Fruit fly (Drosophila melanogaster) whole organism, embryonic: ENCODE data around the gene pdm2.

Experiments used
- CG10147 ChIP-seq: fragments of 200-800 bp; sonication (Bioruptor generic); optimal IDR thresholded peaks from 2 replicates; lab custom pipeline; 2019; ENCODE audit warnings: missing biosample characterization, mild to moderate bottlenecking, missing genetic modification characterization, moderate library complexity
- CG10209 ChIP-seq: fragments of 200-800 bp; sonication (Bioruptor generic); optimal IDR thresholded peaks from 3 replicates; lab custom pipeline; 2017; ENCODE audit warnings: missing biosample characterization, mild to moderate bottlenecking, missing genetic modification characterization, missing genetic modification reagents
- CG1024 ChIP-seq: fragments of 200-800 bp; sonication (Bioruptor generic); IDR thresholded peaks from 2 replicates; pipeline ENCODE4 v1.3.6; 2022; ENCODE audit warnings: missing biosample characterization, missing genetic modification characterization
- CG11093 ChIP-seq: fragments of 200-800 bp; sonication (Bioruptor generic); IDR thresholded peaks from 3 replicates; pipeline ENCODE4 v1.3.6; 2022; ENCODE audit warnings: missing biosample characterization, missing genetic modification characterization
- CG11504 ChIP-seq: fragments of 200-800 bp; sonication (Bioruptor generic); optimal IDR thresholded peaks from 3 replicates; lab custom pipeline; 2019; ENCODE audit warnings: missing biosample characterization, mild to moderate bottlenecking, missing genetic modification characterization, moderate library complexity
- CG11560 ChIP-seq: fragments of 200-800 bp; sonication (Bioruptor generic); IDR thresholded peaks from 3 replicates; pipeline ENCODE4 v1.3.6; 2022; ENCODE audit warnings: missing biosample characterization, missing genetic modification characterization
- CG12391 ChIP-seq: fragments of 200-800 bp; sonication (Bioruptor generic); optimal IDR thresholded peaks from 3 replicates; lab custom pipeline; 2018; ENCODE audit warnings: missing biosample characterization, mild to moderate bottlenecking, missing genetic modification characterization, moderate library complexity
- CG13287 ChIP-seq: fragments of 200-800 bp; sonication (Bioruptor generic); IDR thresholded peaks from 2 replicates; pipeline ENCODE4 v1.3.6; 2022; ENCODE audit warnings: missing biosample characterization, missing genetic modification characterization; ENCODE audit not compliant: partially characterized antibody
- CG13424 ChIP-seq: fragments of 200-800 bp; sonication (Bioruptor generic); optimal IDR thresholded peaks from 2 replicates; lab custom pipeline; 2019; ENCODE audit warnings: missing biosample characterization, mild to moderate bottlenecking, missing genetic modification characterization, moderate library complexity
- CG13894 ChIP-seq: fragments of 200-800 bp; sonication (Bioruptor generic); optimal IDR thresholded peaks from 3 replicates; lab custom pipeline; 2018; ENCODE audit warnings: missing biosample characterization, mild to moderate bottlenecking, missing genetic modification characterization, moderate library complexity
- CG15073 ChIP-seq: fragments of 200-800 bp; sonication (Bioruptor generic); optimal IDR thresholded peaks from 2 replicates; lab custom pipeline; 2016; ENCODE audit warnings: missing biosample characterization, missing genetic modification characterization
- CG15479 ChIP-seq: fragments of 200-800 bp; sonication (Bioruptor generic); optimal IDR thresholded peaks from 3 replicates; lab custom pipeline; 2019; ENCODE audit warnings: missing biosample characterization, mild to moderate bottlenecking, missing genetic modification characterization, moderate library complexity
- CG17186 ChIP-seq: fragments of 200-800 bp; sonication (Bioruptor generic); optimal IDR thresholded peaks from 3 replicates; lab custom pipeline; 2017; ENCODE audit warnings: missing biosample characterization, missing genetic modification reagents, missing genetic modification characterization
- CG17359 ChIP-seq: fragments of 200-800 bp; sonication (Bioruptor generic); optimal IDR thresholded peaks from 3 replicates; lab custom pipeline; 2018; ENCODE audit warnings: missing biosample characterization, mild to moderate bottlenecking, missing genetic modification characterization, moderate library complexity
- CG17612 ChIP-seq: fragments of 200-800 bp; sonication (Bioruptor generic); IDR thresholded peaks from 2 replicates; pipeline ENCODE4 v1.3.6; 2022; ENCODE audit warnings: missing biosample characterization, missing genetic modification characterization
- CG2116 ChIP-seq: fragments of 200-800 bp; sonication (Bioruptor generic); optimal IDR thresholded peaks from 3 replicates; lab custom pipeline; 2018; ENCODE audit warnings: missing biosample characterization, mild to moderate bottlenecking, missing genetic modification characterization
- CG31224 ChIP-seq: fragments of 200-800 bp; sonication (Bioruptor generic); IDR thresholded peaks from 2 replicates; pipeline ENCODE4 v1.3.6; 2022; ENCODE audit warnings: missing biosample characterization, missing genetic modification characterization
- CG42726 ChIP-seq: fragments of 200-800 bp; sonication (Bioruptor generic); IDR thresholded peaks from 2 replicates; pipeline ENCODE4 v1.3.6; 2022; ENCODE audit warnings: missing biosample characterization, missing genetic modification characterization; ENCODE audit not compliant: partially characterized antibody
- CG4328 ChIP-seq: fragments of 200-800 bp; sonication (Bioruptor generic); optimal IDR thresholded peaks from 3 replicates; lab custom pipeline; 2017; ENCODE audit warnings: missing biosample characterization, missing genetic modification reagents, missing genetic modification characterization
- CG4617 ChIP-seq: fragments of 200-800 bp; sonication (Bioruptor generic); optimal IDR thresholded peaks from 3 replicates; lab custom pipeline; 2016; ENCODE audit warnings: missing biosample characterization, missing genetic modification characterization, borderline replicate concordance
- CG5245 ChIP-seq: fragments of 200-800 bp; sonication (Bioruptor generic); optimal IDR thresholded peaks from 3 replicates; lab custom pipeline; 2016; ENCODE audit warnings: missing biosample characterization, missing genetic modification characterization
- CG6254 ChIP-seq: fragments of 200-800 bp; sonication (Bioruptor generic); optimal IDR thresholded peaks from 3 replicates; lab custom pipeline; 2017; ENCODE audit warnings: mild to moderate bottlenecking, missing biosample characterization, missing genetic modification reagents, missing genetic modification characterization
- CG7928 ChIP-seq: fragments of 200-800 bp; sonication (Bioruptor generic); optimal IDR thresholded peaks from 2 replicates; lab custom pipeline; 2017; ENCODE audit warnings: missing biosample characterization, mild to moderate bottlenecking, missing genetic modification characterization
- CG8281 ChIP-seq: fragments of 200-800 bp; sonication (Bioruptor generic); optimal IDR thresholded peaks from 2 replicates; lab custom pipeline; 2018; ENCODE audit warnings: missing biosample characterization, mild to moderate bottlenecking, missing genetic modification characterization, moderate library complexity
- CG9609 ChIP-seq: fragments of 200-800 bp; sonication (Bioruptor generic); optimal IDR thresholded peaks from 3 replicates; lab custom pipeline; 2016; ENCODE audit warnings: missing biosample characterization, missing genetic modification characterization
- Dip3 ChIP-seq: fragments of 200-800 bp; sonication (Bioruptor generic); optimal IDR thresholded peaks from 3 replicates; lab custom pipeline; 2016; ENCODE audit warnings: missing biosample characterization, missing genetic modification characterization
- E2f2 ChIP-seq: fragments of 200-800 bp; sonication (Bioruptor generic); IDR thresholded peaks from 2 replicates; pipeline ENCODE4 v1.3.6; 2022; ENCODE audit warnings: missing biosample characterization, missing genetic modification characterization
- Ets97D ChIP-seq: fragments of 200-800 bp; sonication (Bioruptor generic); optimal IDR thresholded peaks from 3 replicates; lab custom pipeline; 2016; ENCODE audit warnings: missing biosample characterization, missing genetic modification characterization
- HHEX ChIP-seq: fragments of 200-800 bp; sonication (Bioruptor generic); optimal IDR thresholded peaks from 3 replicates; lab custom pipeline; 2017; ENCODE audit warnings: missing biosample characterization, mild to moderate bottlenecking, missing genetic modification characterization, missing genetic modification reagents
- HLH3B ChIP-seq: fragments of 200-800 bp; sonication (Bioruptor generic); IDR thresholded peaks from 2 replicates; pipeline ENCODE4 v1.3.6; 2022; ENCODE audit warnings: missing biosample characterization, missing genetic modification characterization
- Hand ChIP-seq: fragments of 200-800 bp; sonication (Bioruptor generic); optimal IDR thresholded peaks from 2 replicates; lab custom pipeline; 2017; ENCODE audit warnings: mild to moderate bottlenecking, missing biosample characterization, missing genetic modification reagents, missing genetic modification characterization
- Neu2 ChIP-seq: fragments of 200-800 bp; sonication (Bioruptor generic); optimal IDR thresholded peaks from 3 replicates; lab custom pipeline; 2016; ENCODE audit warnings: missing biosample characterization, missing genetic modification characterization, borderline replicate concordance
- Rx ChIP-seq: fragments of 200-800 bp; sonication (Bioruptor generic); IDR thresholded peaks from 2 replicates; pipeline ENCODE4 v1.3.6; 2022; ENCODE audit warnings: missing biosample characterization, missing genetic modification characterization
- TFAM ChIP-seq: fragments of 200-800 bp; sonication (Bioruptor generic); optimal IDR thresholded peaks from 2 replicates; lab custom pipeline; 2017; ENCODE audit warnings: missing biosample characterization, missing genetic modification characterization, inconsistent platforms
- bbx ChIP-seq: fragments of 200-800 bp; sonication (Bioruptor generic); IDR thresholded peaks from 2 replicates; pipeline ENCODE4 v1.3.6; 2022; ENCODE audit warnings: missing biosample characterization, missing genetic modification characterization; ENCODE audit not compliant: partially characterized antibody
- chif ChIP-seq, 2 experiments: fragments of 200-800 bp; sonication (Bioruptor generic); optimal IDR thresholded peaks; 3 replicates each; lab custom pipeline; 2016; ENCODE audit warnings: missing biosample characterization in 2 of 2, missing genetic modification characterization in 2 of 2
- danr ChIP-seq: fragments of 200-800 bp; sonication (Bioruptor generic); IDR thresholded peaks from 2 replicates; pipeline ENCODE4 v1.3.6; 2022; ENCODE audit warnings: missing biosample characterization, missing genetic modification characterization
- dati ChIP-seq: fragments of 200-800 bp; sonication (Bioruptor generic); IDR thresholded peaks from 2 replicates; pipeline ENCODE4 v1.3.6; 2022; ENCODE audit warnings: missing biosample characterization, missing genetic modification characterization
- dmrt99B ChIP-seq: fragments of 200-800 bp; sonication (Bioruptor generic); optimal IDR thresholded peaks from 2 replicates; lab custom pipeline; 2018; ENCODE audit warnings: missing biosample characterization, mild to moderate bottlenecking, missing genetic modification characterization, moderate library complexity
- gce ChIP-seq: fragments of 200-800 bp; sonication (Bioruptor generic); IDR thresholded peaks from 3 replicates; pipeline ENCODE4 v1.3.6; 2022; ENCODE audit warnings: missing biosample characterization, missing genetic modification characterization
- jigr1 ChIP-seq: fragments of 200-800 bp; sonication (Bioruptor generic); IDR thresholded peaks from 3 replicates; pipeline ENCODE4 v1.3.6; 2022; ENCODE audit warnings: missing biosample characterization, missing genetic modification characterization
- kni ChIP-seq: fragments of 200-800 bp; sonication (Bioruptor generic); optimal IDR thresholded peaks from 3 replicates; lab custom pipeline; 2017; ENCODE audit warnings: mild to moderate bottlenecking, missing biosample characterization, missing genetic modification reagents, missing genetic modification characterization
- pros ChIP-seq: fragments of 200-800 bp; sonication (Bioruptor generic); optimal IDR thresholded peaks from 3 replicates; lab custom pipeline; 2019; ENCODE audit warnings: missing biosample characterization, mild to moderate bottlenecking, missing genetic modification characterization, moderate library complexity
- psq ChIP-seq: fragments of 200-800 bp; sonication (Bioruptor generic); optimal IDR thresholded peaks from 2 replicates; lab custom pipeline; 2017; ENCODE audit warnings: missing biosample characterization, missing genetic modification characterization
- sqz ChIP-seq: fragments of 200-800 bp; sonication (Bioruptor generic); optimal IDR thresholded peaks from 3 replicates; lab custom pipeline; 2018; ENCODE audit warnings: missing biosample characterization, mild to moderate bottlenecking, missing genetic modification characterization
- sr ChIP-seq: fragments of 200-800 bp; sonication (Bioruptor generic); IDR thresholded peaks from 3 replicates; pipeline ENCODE4 v1.3.6; 2022; ENCODE audit warnings: missing biosample characterization, missing genetic modification characterization
- trem ChIP-seq: fragments of 200-800 bp; optimal IDR thresholded peaks from 3 replicates; lab custom pipeline; 2019; ENCODE audit warnings: missing biosample characterization, mild to moderate bottlenecking, missing genetic modification characterization, moderate library complexity
- wdn ChIP-seq: fragments of 200-800 bp; sonication (Bioruptor generic); IDR thresholded peaks from 2 replicates; pipeline ENCODE4 v1.3.6; 2022; ENCODE audit warnings: missing biosample characterization, missing genetic modification characterization

Gene pdm2

dm6 chr2L:12718437-12719376 is 61.7 kb downstream of the pdm2 start, which contains the start of gene MRP (continued):
- TF ChIP-seq CG4328 (GFP tag; lab: Kevin White, UChicago) (no peak), Rx (GFP tag; lab: Robert Waterston, UW) (no peak), CG4617 (GFP tag; lab: Kevin White, UChicago) (no peak), CG1024 (no peak), CG15073 (GFP tag; lab: Kevin White, UChicago) (no peak), CG10147 (GFP tag; lab: Kevin White, UChicago) (no peak), CG17612 (GFP tag; lab: Robert Waterston, UW) (no peak), CG13287 (GFP tag; lab: Robert Waterston, UW) (peak; percentile 51), E2f2 (GFP tag; lab: Robert Waterston, UW) (peak; percentile 29; the same call in 1 of the 2 replicates), pros (no peak), CG5245 (GFP tag; lab: Kevin White, UChicago) (no peak), CG17359 (tag; lab: Kevin White, UChicago) (no peak), Hand (no peak), sqz (GFP tag; lab: Kevin White, UChicago) (peak; percentile 69), TFAM (no peak), HLH3B (GFP tag; lab: Robert Waterston, UW) (no peak), wdn (GFP tag; lab: Robert Waterston, UW) (no peak), psq (GFP tag; lab: Kevin White, UChicago) (no peak), CG13424 (no peak), sr (GFP tag; lab: Robert Waterston, UW) (no peak), CG13894 (tag; lab: Kevin White, UChicago) (no peak), dati (GFP tag; lab: Robert Waterston, UW) (no peak), CG7928 (GFP tag; lab: Kevin White, UChicago) (no peak), Ets97D (GFP tag; lab: Kevin White, UChicago) (no peak), CG11504 (no peak), CG2116 (GFP tag; lab: Kevin White, UChicago) (no peak), bbx (GFP tag; lab: Robert Waterston, UW) (no peak; the same call in 1 of the 2 replicates), kni (GFP tag; lab: Kevin White, UChicago) (no peak), CG17186 (GFP tag; lab: Kevin White, UChicago) (no peak), dmrt99B (tag; lab: Kevin White, UChicago) (no peak), CG11093 (no peak), CG42726 (GFP tag; lab: Robert Waterston, UW) (no peak), CG10209 (GFP tag; lab: Kevin White, UChicago) (no peak), Neu2 (GFP tag; lab: Kevin White, UChicago) (no peak), CG12391 (tag; lab: Kevin White, UChicago) (no peak), CG8281 (tag; lab: Kevin White, UChicago) (no peak), gce (no peak), CG31224 (GFP tag; lab: Robert Waterston, UW) (peak; percentile 44; the same call in 1 of the 2 replicates), CG15479 (no peak), CG9609 (GFP tag; lab: Kevin White, UChicago) (no peak), HHEX (GFP tag; lab: Kevin White, UChicago) (no peak), Dip3 (GFP tag; lab: Kevin White, UChicago) (no peak), CG6254 (GFP tag; lab: Kevin White, UChicago) (no peak), trem (tag; lab: Kevin White, UChicago) (no peak), jigr1 (no peak), CG11560 (no peak), chif (GFP tag; optimal IDR thresholded peaks at IDR 0.05; lab: Kevin White, UChicago) (no peak), danr (no peak)
